Worm (Caenorhabditis elegans): ENCODE measurements around the gene Y11D7A.10.

DNA sequence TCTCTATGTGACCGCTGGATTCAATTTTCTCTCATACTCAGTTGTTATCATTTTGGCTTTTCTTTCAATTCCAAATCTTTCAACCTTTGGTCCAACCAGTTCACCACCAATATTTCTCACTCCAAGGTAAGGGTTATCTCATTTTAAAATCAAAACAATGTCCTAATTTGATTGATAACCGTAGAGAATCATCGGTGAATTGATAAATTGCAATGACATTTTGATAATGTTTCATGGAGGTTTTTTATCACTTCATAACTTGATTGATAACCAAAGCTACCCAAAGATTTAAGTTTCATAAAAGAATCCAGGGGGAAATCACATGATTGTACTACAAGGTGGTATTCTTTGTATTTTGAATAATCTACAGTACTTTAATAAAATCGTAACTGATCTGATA, 20.4 kb downstream of the Y11D7A.10 start:
- TF ChIP-seq nhr-25 (tag; optimal IDR thresholded peaks at IDR 0.05) (no peak), snpc-4 (tag; optimal IDR thresholded peaks at IDR 0.05) (no peak), nhr-12 (tag; optimal IDR thresholded peaks at IDR 0.05) (no peak), ZK546.5 (tag; optimal IDR thresholded peaks at IDR 0.05) (no peak), elt-1 (tag; optimal IDR thresholded peaks at IDR 0.05) (no peak), gmeb-1 (tag; optimal IDR thresholded peaks at IDR 0.05) (no peak), F13H6.1 (tag; optimal IDR thresholded peaks at IDR 0.05) (no peak)

All from whole organism, L2 larva.